Worm (Caenorhabditis elegans) whole organism, L3 larva: ENCODE measurements around the gene plpp-1.3.
A peak's percentile ranks its signal among the peaks of the same experiment; 100 is the strongest.

Source experiments
- R02D3.7 ChIP-seq: fragments of 150-350 bp; optimal IDR thresholded peaks from 2 replicates; lab custom pipeline; 2014; ENCODE audit warnings: missing biosample characterization, missing genetic modification characterization
- ZK546.5 ChIP-seq: sonication (generic microtip); optimal IDR thresholded peaks from 2 replicates; lab custom pipeline; 2017; ENCODE audit warnings: missing biosample characterization, missing genetic modification characterization
- aly-2 ChIP-seq: fragments of 150-350 bp; optimal IDR thresholded peaks from 2 replicates; lab custom pipeline; 2014; ENCODE audit warnings: missing biosample characterization, missing genetic modification characterization
- ama-1 ChIP-seq: fragments of 150-350 bp; optimal IDR thresholded peaks from 2 replicates; lab custom pipeline; 2018
- ceh-16 ChIP-seq: sonication (generic microtip); optimal IDR thresholded peaks from 2 replicates; lab custom pipeline; 2017; ENCODE audit warnings: missing biosample characterization, missing genetic modification characterization
- ceh-28 ChIP-seq: fragments of 150-350 bp; optimal IDR thresholded peaks from 2 replicates; lab custom pipeline; 2014; ENCODE audit warnings: missing biosample characterization, missing genetic modification reagents, missing genetic modification characterization
- ceh-82 ChIP-seq: fragments of 150-350 bp; optimal IDR thresholded peaks from 2 replicates; lab custom pipeline; 2014; ENCODE audit warnings: missing biosample characterization, missing genetic modification characterization
- ceh-9 ChIP-seq: sonication (generic microtip); optimal IDR thresholded peaks from 2 replicates; lab custom pipeline; 2018; ENCODE audit warnings: missing biosample characterization, missing genetic modification characterization
- daf-12 ChIP-seq: fragments of 150-350 bp; optimal IDR thresholded peaks from 2 replicates; lab custom pipeline; 2014; ENCODE audit warnings: missing biosample characterization, missing genetic modification reagents, missing genetic modification characterization
- egl-27 ChIP-seq: sonication (generic microtip); optimal IDR thresholded peaks from 4 replicates; lab custom pipeline; 2017; ENCODE audit warnings: missing biosample characterization, missing genetic modification reagents, missing genetic modification characterization
- egl-5 ChIP-seq: fragments of 150-350 bp; optimal IDR thresholded peaks from 2 replicates; lab custom pipeline; 2017; ENCODE audit warnings: missing biosample characterization, missing genetic modification reagents, missing genetic modification characterization, inconsistent platforms
- elt-1 ChIP-seq: fragments of 150-350 bp; optimal IDR thresholded peaks from 2 replicates; lab custom pipeline; 2014; ENCODE audit warnings: missing biosample characterization, missing genetic modification characterization
- elt-2 ChIP-seq: sonication (generic microtip); optimal IDR thresholded peaks from 2 replicates; lab custom pipeline; 2016; ENCODE audit warnings: missing genetic modification reagents, mild to moderate bottlenecking, missing genetic modification characterization, missing compliant biosample characterization
- elt-3 ChIP-seq, 3 experiments: fragments of 150-350 bp in 1 of 3; sonication (generic microtip) in 2 of 3; optimal IDR thresholded peaks; 2 replicates in 2 of 3; 4 replicates in 1 of 3; lab custom pipeline; 2014 to 2017; ENCODE audit warnings: missing biosample characterization in 3 of 3, missing genetic modification characterization in 3 of 3
- eor-1 ChIP-seq, 2 experiments: fragments of 150-350 bp; optimal IDR thresholded peaks; 2 replicates each; lab custom pipeline; 2014 to 2018; ENCODE audit warnings: missing biosample characterization in 2 of 2, missing genetic modification characterization in 2 of 2
- fkh-10 ChIP-seq: sonication (generic microtip); optimal IDR thresholded peaks from 2 replicates; lab custom pipeline; 2017; ENCODE audit warnings: missing biosample characterization, missing genetic modification reagents, missing genetic modification characterization
- fkh-2 ChIP-seq: fragments of 150-350 bp; optimal IDR thresholded peaks from 2 replicates; lab custom pipeline; 2014; ENCODE audit warnings: missing biosample characterization, missing genetic modification reagents, missing genetic modification characterization
- fos-1 ChIP-seq: fragments of 150-350 bp; optimal IDR thresholded peaks from 2 replicates; lab custom pipeline; 2014; ENCODE audit warnings: missing biosample characterization, missing genetic modification characterization
- hmg-11 ChIP-seq: sonication (generic microtip); optimal IDR thresholded peaks from 2 replicates; lab custom pipeline; 2016; ENCODE audit warnings: missing genetic modification characterization, missing compliant biosample characterization
- jun-1 ChIP-seq: fragments of 150-350 bp; optimal IDR thresholded peaks from 2 replicates; lab custom pipeline; 2014; ENCODE audit warnings: missing biosample characterization, missing genetic modification reagents, missing genetic modification characterization
- lin-15B ChIP-seq: fragments of 150-350 bp; optimal IDR thresholded peaks from 2 replicates; lab custom pipeline; 2014; ENCODE audit warnings: missing biosample characterization, missing genetic modification characterization
- lin-39 ChIP-seq: fragments of 150-350 bp; optimal IDR thresholded peaks from 2 replicates; lab custom pipeline; 2018; ENCODE audit warnings: missing biosample characterization, missing genetic modification reagents, missing genetic modification characterization
- lsy-12 ChIP-seq: sonication (generic microtip); optimal IDR thresholded peaks from 2 replicates; lab custom pipeline; 2016; ENCODE audit warnings: mild to moderate bottlenecking, missing genetic modification characterization, missing compliant biosample characterization
- mml-1 ChIP-seq: fragments of 150-350 bp; sonication (generic microtip); optimal IDR thresholded peaks from 3 replicates; lab custom pipeline; 2014; ENCODE audit warnings: missing biosample characterization, missing genetic modification characterization
- nfya-1 ChIP-seq: sonication (generic microtip); optimal IDR thresholded peaks from 2 replicates; lab custom pipeline; 2017; ENCODE audit warnings: missing genetic modification characterization, mild to moderate bottlenecking, missing compliant biosample characterization, antibody characterized with exemption, moderate library complexity; ENCODE audit not compliant: insufficient read depth
- nhr-11 ChIP-seq: fragments of 150-350 bp; optimal IDR thresholded peaks from 2 replicates; lab custom pipeline; 2014; ENCODE audit warnings: missing biosample characterization, missing genetic modification characterization
- nhr-12 ChIP-seq: fragments of 150-350 bp; optimal IDR thresholded peaks from 2 replicates; lab custom pipeline; 2014; ENCODE audit warnings: missing biosample characterization, missing genetic modification characterization
- nhr-23 ChIP-seq: fragments of 150-350 bp; optimal IDR thresholded peaks from 2 replicates; lab custom pipeline; 2014; ENCODE audit warnings: missing biosample characterization, missing genetic modification reagents, missing genetic modification characterization
- nhr-237 ChIP-seq: fragments of 150-350 bp; optimal IDR thresholded peaks from 2 replicates; lab custom pipeline; 2014; ENCODE audit warnings: missing biosample characterization, missing genetic modification characterization
- nhr-25 ChIP-seq: sonication (generic microtip); optimal IDR thresholded peaks from 2 replicates; lab custom pipeline; 2017; ENCODE audit warnings: missing biosample characterization, missing genetic modification characterization
- nhr-28 ChIP-seq: fragments of 150-350 bp; optimal IDR thresholded peaks from 2 replicates; lab custom pipeline; 2014; ENCODE audit warnings: missing biosample characterization, missing genetic modification characterization
- nhr-43 ChIP-seq: sonication (generic microtip); optimal IDR thresholded peaks from 2 replicates; lab custom pipeline; 2016; ENCODE audit warnings: mild to moderate bottlenecking, missing genetic modification characterization, missing compliant biosample characterization; ENCODE audit not compliant: poor library complexity, severe bottlenecking
- nhr-67 ChIP-seq: fragments of 150-350 bp; optimal IDR thresholded peaks from 2 replicates; lab custom pipeline; 2014; ENCODE audit warnings: missing biosample characterization, missing genetic modification characterization
- nhr-76 ChIP-seq: fragments of 150-350 bp; sonication (generic microtip); optimal IDR thresholded peaks from 5 replicates; lab custom pipeline; 2014; ENCODE audit warnings: missing biosample characterization, missing genetic modification characterization
- nhr-77 ChIP-seq: fragments of 150-350 bp; optimal IDR thresholded peaks from 2 replicates; lab custom pipeline; 2014; ENCODE audit warnings: missing biosample characterization, missing genetic modification characterization
- pha-4 ChIP-seq: fragments of 150-350 bp; optimal IDR thresholded peaks from 2 replicates; lab custom pipeline; 2014; ENCODE audit warnings: missing biosample characterization, missing genetic modification reagents, missing genetic modification characterization
- pqm-1 ChIP-seq: fragments of 150-350 bp; optimal IDR thresholded peaks from 2 replicates; lab custom pipeline; 2017; ENCODE audit warnings: missing biosample characterization, missing genetic modification characterization, inconsistent platforms
- sea-2 ChIP-seq: fragments of 150-350 bp; sonication (generic microtip); optimal IDR thresholded peaks from 4 replicates; lab custom pipeline; 2014; ENCODE audit warnings: missing biosample characterization, missing genetic modification reagents, missing genetic modification characterization
- tbx-2 ChIP-seq: sonication (generic microtip); optimal IDR thresholded peaks from 2 replicates; lab custom pipeline; 2016; ENCODE audit warnings: mild to moderate bottlenecking, missing genetic modification characterization, missing compliant biosample characterization
- unc-39 ChIP-seq: sonication (generic microtip); optimal IDR thresholded peaks from 4 replicates; lab custom pipeline; 2017; ENCODE audit warnings: missing biosample characterization, missing genetic modification characterization
- unc-62 ChIP-seq: fragments of 150-350 bp; sonication (generic microtip); optimal IDR thresholded peaks from 4 replicates; lab custom pipeline; 2014; ENCODE audit warnings: missing biosample characterization, missing genetic modification reagents, missing genetic modification characterization
- zag-1 ChIP-seq: fragments of 150-350 bp; optimal IDR thresholded peaks from 2 replicates; lab custom pipeline; 2014; ENCODE audit warnings: missing biosample characterization, missing genetic modification characterization
- ztf-11 ChIP-seq: fragments of 150-350 bp; optimal IDR thresholded peaks from 2 replicates; lab custom pipeline; 2014; ENCODE audit warnings: missing biosample characterization, missing genetic modification characterization
- ztf-4 ChIP-seq: fragments of 150-350 bp; optimal IDR thresholded peaks from 2 replicates; lab custom pipeline; 2014; ENCODE audit warnings: missing biosample characterization, missing genetic modification characterization

plpp-1.3 gene

ce11 chrX:10694933-10695332 lies at the start of gene plpp-1.3:
plpp-1.3 (plus strand) TSS chrX:10695312.
- TF ChIP-seq elt-3 (tag; optimal IDR thresholded peaks at IDR 0.05; lab: Kevin White, UChicago) (no peak), nhr-28 (tag; lab: Kevin White, UChicago) (no peak), nhr-67 (no peak), nhr-77 (no peak), fos-1 (tag; lab: Kevin White, UChicago) (no peak), nhr-237 (no peak), ama-1 (lab: Kevin White, UChicago) (no peak), hmg-11 (tag; lab: Kevin White, UChicago) (peak; percentile 45), egl-27 (no peak), nhr-11 (no peak), fkh-10 (GFP tag; lab: Kevin White, UChicago) (no peak), ceh-28 (tag; lab: Kevin White, UChicago) (peak; percentile 20), nhr-76 (tag; lab: Kevin White, UChicago) (no peak), nhr-23 (no peak), fkh-2 (tag; lab: Kevin White, UChicago) (no peak), lin-15B (tag; lab: Kevin White, UChicago) (no peak), elt-1 (tag; lab: Kevin White, UChicago) (no peak), ztf-4 (tag; lab: Kevin White, UChicago) (no peak), aly-2 (tag; lab: Kevin White, UChicago) (no peak), lin-39 (tag; lab: Kevin White, UChicago) (no peak), nhr-12 (tag; lab: Kevin White, UChicago) (no peak), eor-1 (tag; optimal IDR thresholded peaks at IDR 0.05; lab: Kevin White, UChicago) (no peak), pqm-1 (tag; lab: Kevin White, UChicago) (peak; percentile 60), ZK546.5 (tag; lab: Kevin White, UChicago) (no peak), ztf-11 (no peak), sea-2 (GFP tag; lab: Kevin White, UChicago) (no peak), tbx-2 (tag; lab: Kevin White, UChicago) (no peak), elt-2 (peak; percentile 53), lsy-12 (peak; percentile 65), daf-12 (tag; lab: Kevin White, UChicago) (no peak), ceh-82 (tag; lab: Kevin White, UChicago) (no peak), ceh-16 (tag; lab: Kevin White, UChicago) (no peak), unc-39 (no peak), pha-4 (tag; lab: Kevin White, UChicago) (no peak), nhr-43 (no peak), zag-1 (tag; lab: Kevin White, UChicago) (no peak), R02D3.7 (no peak), egl-5 (no peak), mml-1 (no peak), nfya-1 (tag; lab: Kevin White, UChicago) (peak; percentile 32)
- TF ChIP-seq, all 47 proteins: peak for 6

ce11 chrX:10647590-10648105 lies 47.5 kb upstream of the plpp-1.3 start:
- TF ChIP-seq nhr-23 = peak; percentile 63
- peak; percentile 26 for TF ChIP-seq ceh-28 (tag; lab: Kevin White, UChicago)
- peak; percentile 82 for TF ChIP-seq nhr-25 (tag; lab: Kevin White, UChicago)
- TF ChIP-seq daf-12 (tag; lab: Kevin White, UChicago) = no peak
- peak; percentile 3 for TF ChIP-seq nfya-1 (tag; lab: Kevin White, UChicago)
- TF ChIP-seq lsy-12 = peak; percentile 39
- no peak for TF ChIP-seq jun-1 (tag; lab: Kevin White, UChicago)
- no peak for TF ChIP-seq ZK546.5 (tag; lab: Kevin White, UChicago)
- no peak for TF ChIP-seq unc-62 (GFP tag; lab: Kevin White, UChicago)
- TF ChIP-seq fkh-10 (GFP tag; lab: Kevin White, UChicago) = no peak
- no peak for TF ChIP-seq nhr-28 (tag; lab: Kevin White, UChicago)
- no peak for TF ChIP-seq ceh-9 (tag; lab: Kevin White, UChicago)
- TF ChIP-seq fkh-2 (tag; lab: Kevin White, UChicago) = no peak
- no peak for TF ChIP-seq aly-2 (tag; lab: Kevin White, UChicago)
- no peak for TF ChIP-seq elt-1 (tag; lab: Kevin White, UChicago)
- no peak for TF ChIP-seq nhr-76 (tag; lab: Kevin White, UChicago)
